Worm (Caenorhabditis elegans) whole organism, L4 larva: Measurements from ENCODE around the gene ttr-43.
A peak's percentile ranks its signal among the peaks of the same experiment; 100 is the strongest.

Experiments used
- F10B5.3 ChIP-seq: sonication (generic microtip); optimal IDR thresholded peaks from 2 replicates; lab custom pipeline; 2016; ENCODE audit warnings: mild to moderate bottlenecking, missing genetic modification characterization, missing compliant biosample characterization
- F37D6.2 ChIP-seq: sonication (generic microtip); optimal IDR thresholded peaks from 2 replicates; lab custom pipeline; 2016; ENCODE audit warnings: mild to moderate bottlenecking, missing genetic modification characterization, missing compliant biosample characterization
- F49E8.2 ChIP-seq: sonication (generic microtip); optimal IDR thresholded peaks from 2 replicates; lab custom pipeline; 2016; ENCODE audit warnings: missing compliant biosample characterization, mild to moderate bottlenecking, missing genetic modification characterization, borderline replicate concordance
- R02D3.7 ChIP-seq: fragments of 150-350 bp; sonication (generic microtip); optimal IDR thresholded peaks from 3 replicates; lab custom pipeline; 2014; ENCODE audit warnings: missing biosample characterization, missing genetic modification characterization
- T26A8.4 ChIP-seq: fragments of 200-800 bp; sonication (Bioruptor generic); IDR thresholded peaks from 2 replicates; pipeline ENCODE4 v1.3.6; 2022; ENCODE audit warnings: missing genetic modification characterization, missing compliant biosample characterization
- Y48G9A.11 ChIP-seq: fragments of 200-800 bp; sonication (Bioruptor generic); IDR thresholded peaks from 2 replicates; pipeline ENCODE4 v1.3.6; 2022; ENCODE audit warnings: missing genetic modification reagents, missing genetic modification characterization, missing compliant biosample characterization
- Y5F2A.4 ChIP-seq: fragments of 200-800 bp; sonication (Bioruptor generic); optimal IDR thresholded peaks from 2 replicates; lab custom pipeline; 2018; ENCODE audit warnings: mild to moderate bottlenecking, missing genetic modification characterization, missing compliant biosample characterization
- ZK337.2 ChIP-seq: fragments of 200-800 bp; sonication (Bioruptor generic); IDR thresholded peaks from 2 replicates; pipeline ENCODE4 v1.3.6; 2022; ENCODE audit warnings: missing genetic modification reagents, missing genetic modification characterization, missing compliant biosample characterization
- ZK546.5 ChIP-seq, 2 experiments: sonication (generic microtip); optimal IDR thresholded peaks; 2 replicates each; lab custom pipeline; 2017; ENCODE audit warnings: missing biosample characterization in 2 of 2, missing genetic modification characterization in 2 of 2
- arid-1 ChIP-seq: fragments of 200-800 bp; sonication (Bioruptor generic); conservative IDR thresholded peaks from 2 replicates; pipeline ENCODE4 v1.3.6; 2022; ENCODE audit warnings: missing genetic modification reagents, missing genetic modification characterization, missing compliant biosample characterization
- attf-4 ChIP-seq: sonication (generic microtip); optimal IDR thresholded peaks from 3 replicates; lab custom pipeline; 2017; ENCODE audit warnings: missing biosample characterization, missing genetic modification characterization
- ceh-28 ChIP-seq: fragments of 150-350 bp; optimal IDR thresholded peaks from 2 replicates; lab custom pipeline; 2014; ENCODE audit warnings: missing biosample characterization, missing genetic modification reagents, missing genetic modification characterization
- ceh-32 ChIP-seq: sonication (generic microtip); optimal IDR thresholded peaks from 2 replicates; lab custom pipeline; 2016; ENCODE audit warnings: mild to moderate bottlenecking, missing genetic modification characterization, missing compliant biosample characterization; ENCODE audit not compliant: poor library complexity
- ceh-82 ChIP-seq: sonication (generic microtip); optimal IDR thresholded peaks from 2 replicates; lab custom pipeline; 2017; ENCODE audit warnings: missing biosample characterization, missing genetic modification characterization
- ces-1 ChIP-seq: fragments of 150-350 bp; sonication (generic microtip); optimal IDR thresholded peaks from 4 replicates; lab custom pipeline; 2014; ENCODE audit warnings: missing biosample characterization, missing genetic modification reagents, missing genetic modification characterization
- cey-2 ChIP-seq: sonication (generic microtip); optimal IDR thresholded peaks from 3 replicates; lab custom pipeline; 2017; ENCODE audit warnings: missing genetic modification characterization, mild to moderate bottlenecking, missing compliant biosample characterization, antibody characterized with exemption, borderline replicate concordance; ENCODE audit not compliant: insufficient read depth
- ctbp-1 ChIP-seq: fragments of 200-800 bp; sonication (Bioruptor generic); IDR thresholded peaks from 2 replicates; pipeline ENCODE4 v1.3.6; 2022; ENCODE audit warnings: missing genetic modification reagents, missing genetic modification characterization, missing compliant biosample characterization
- daf-12 ChIP-seq: fragments of 150-350 bp; optimal IDR thresholded peaks from 2 replicates; lab custom pipeline; 2014; ENCODE audit warnings: missing biosample characterization, missing genetic modification reagents, missing genetic modification characterization
- daf-16 ChIP-seq, 3 experiments: sonication (generic microtip); optimal IDR thresholded peaks; 2 replicates each; lab custom pipeline; 2016 to 2017; ENCODE audit warnings: missing genetic modification characterization in 3 of 3, missing genetic modification reagents in 3 of 3, mild to moderate bottlenecking in 2 of 3, missing compliant biosample characterization in 2 of 3, missing biosample characterization in 1 of 3, moderate library complexity in 1 of 3
- dpl-1 ChIP-seq: fragments of 150-350 bp; optimal IDR thresholded peaks from 2 replicates; lab custom pipeline; 2014; ENCODE audit warnings: missing biosample characterization, missing genetic modification reagents, missing genetic modification characterization
- egl-27 ChIP-seq: sonication (generic microtip); optimal IDR thresholded peaks from 3 replicates; lab custom pipeline; 2017; ENCODE audit warnings: missing biosample characterization, missing genetic modification reagents, missing genetic modification characterization
- egl-43 ChIP-seq: fragments of 200-800 bp; sonication (Bioruptor generic); IDR thresholded peaks from 2 replicates; pipeline ENCODE4 v1.3.6; 2022; ENCODE audit warnings: missing genetic modification reagents, missing genetic modification characterization, missing compliant biosample characterization
- fkh-10 ChIP-seq: fragments of 150-350 bp; optimal IDR thresholded peaks from 2 replicates; lab custom pipeline; 2014; ENCODE audit warnings: missing biosample characterization, missing genetic modification reagents, missing genetic modification characterization
- fos-1 ChIP-seq: fragments of 150-350 bp; optimal IDR thresholded peaks from 2 replicates; lab custom pipeline; 2014; ENCODE audit warnings: missing biosample characterization, missing genetic modification characterization
- gei-8 ChIP-seq: fragments of 200-800 bp; sonication (Bioruptor generic); optimal IDR thresholded peaks from 2 replicates; lab custom pipeline; 2018; ENCODE audit warnings: mild to moderate bottlenecking, missing genetic modification characterization, missing compliant biosample characterization
- hif-1 ChIP-seq, 2 experiments: sonication (generic microtip); optimal IDR thresholded peaks; 2 replicates each; lab custom pipeline; 2016 to 2017; ENCODE audit warnings: missing compliant biosample characterization in 2 of 2, missing genetic modification characterization in 2 of 2, missing genetic modification reagents in 2 of 2, missing genotype in 2 of 2, mild to moderate bottlenecking in 1 of 2
- hlh-11 ChIP-seq: fragments of 200-800 bp; sonication (Bioruptor generic); optimal IDR thresholded peaks from 2 replicates; lab custom pipeline; 2018; ENCODE audit warnings: mild to moderate bottlenecking, missing genetic modification characterization, missing compliant biosample characterization
- jun-1 ChIP-seq: fragments of 150-350 bp; optimal IDR thresholded peaks from 2 replicates; lab custom pipeline; 2014; ENCODE audit warnings: missing biosample characterization, missing genetic modification reagents, missing genetic modification characterization
- lim-7 ChIP-seq: fragments of 200-800 bp; sonication (Bioruptor generic); IDR thresholded peaks from 2 replicates; pipeline ENCODE4 v1.3.6; 2022; ENCODE audit warnings: missing genetic modification characterization, missing compliant biosample characterization
- lin-1 ChIP-seq: fragments of 200-800 bp; sonication (Bioruptor generic); IDR thresholded peaks from 2 replicates; pipeline ENCODE4 v1.3.6; 2022; ENCODE audit warnings: missing genetic modification reagents, missing genetic modification characterization, missing compliant biosample characterization
- lin-13 ChIP-seq: fragments of 150-350 bp; optimal IDR thresholded peaks from 2 replicates; lab custom pipeline; 2014; ENCODE audit warnings: missing biosample characterization, missing genetic modification reagents, missing genetic modification characterization
- lsy-2 ChIP-seq, 2 experiments: fragments of 150-350 bp in 1 of 2; sonication (generic microtip) in 1 of 2; optimal IDR thresholded peaks; 2 replicates each; lab custom pipeline; 2014 to 2017; ENCODE audit warnings: missing biosample characterization in 2 of 2, missing genetic modification characterization in 2 of 2
- mdl-1 ChIP-seq, 2 experiments: fragments of 150-350 bp in 1 of 2; sonication (generic microtip) in 1 of 2; optimal IDR thresholded peaks; 2 replicates each; lab custom pipeline; 2014 to 2017; ENCODE audit warnings: missing biosample characterization in 2 of 2, missing genetic modification characterization in 2 of 2
- mdt-29 ChIP-seq: fragments of 200-800 bp; sonication (Bioruptor generic); IDR thresholded peaks from 2 replicates; pipeline ENCODE4 v1.3.6; 2022; ENCODE audit warnings: missing genetic modification reagents, missing genetic modification characterization, missing compliant biosample characterization
- mep-1 ChIP-seq: fragments of 150-350 bp; sonication (generic microtip); optimal IDR thresholded peaks from 3 replicates; lab custom pipeline; 2014; ENCODE audit warnings: missing biosample characterization, missing genetic modification characterization
- mes-2 ChIP-seq: sonication (generic microtip); optimal IDR thresholded peaks from 2 replicates; lab custom pipeline; 2016; ENCODE audit warnings: missing genotype, mild to moderate bottlenecking, missing genetic modification characterization, missing compliant biosample characterization; ENCODE audit not compliant: poor library complexity, severe bottlenecking
- nhr-237 ChIP-seq: sonication (generic microtip); optimal IDR thresholded peaks from 2 replicates; lab custom pipeline; 2017; ENCODE audit warnings: missing biosample characterization, missing genetic modification characterization
- nhr-25 ChIP-seq: sonication (generic microtip); optimal IDR thresholded peaks from 2 replicates; lab custom pipeline; 2017; ENCODE audit warnings: missing genetic modification characterization, mild to moderate bottlenecking, missing compliant biosample characterization, antibody characterized with exemption, moderate library complexity, borderline replicate concordance; ENCODE audit not compliant: insufficient read depth
- nhr-41 ChIP-seq: fragments of 200-800 bp; sonication (Bioruptor generic); IDR thresholded peaks from 2 replicates; pipeline ENCODE4 v1.3.6; 2022; ENCODE audit warnings: missing genetic modification reagents, missing genetic modification characterization, missing compliant biosample characterization
- nhr-42 ChIP-seq: fragments of 200-800 bp; sonication (Bioruptor generic); IDR thresholded peaks from 2 replicates; pipeline ENCODE4 v1.3.6; 2022; ENCODE audit warnings: missing genetic modification characterization, missing compliant biosample characterization
- nhr-77 ChIP-seq: fragments of 150-350 bp; optimal IDR thresholded peaks from 2 replicates; lab custom pipeline; 2014; ENCODE audit warnings: missing biosample characterization, missing genetic modification characterization
- php-3 ChIP-seq: fragments of 200-800 bp; sonication (Bioruptor generic); IDR thresholded peaks from 2 replicates; pipeline ENCODE4 v1.3.6; 2022; ENCODE audit warnings: missing genetic modification reagents, missing genetic modification characterization, missing compliant biosample characterization
- pqm-1 ChIP-seq: sonication (generic microtip); optimal IDR thresholded peaks from 2 replicates; lab custom pipeline; 2017; ENCODE audit warnings: missing biosample characterization, missing genetic modification characterization
- rbr-2 ChIP-seq: sonication (generic microtip); optimal IDR thresholded peaks from 2 replicates; lab custom pipeline; 2016; ENCODE audit warnings: missing genotype, missing genetic modification characterization, missing compliant biosample characterization
- spr-1 ChIP-seq: sonication (generic microtip); optimal IDR thresholded peaks from 2 replicates; lab custom pipeline; 2016; ENCODE audit warnings: mild to moderate bottlenecking, missing genetic modification characterization, missing compliant biosample characterization
- tag-97 ChIP-seq: fragments of 200-800 bp; sonication (Bioruptor generic); IDR thresholded peaks from 2 replicates; pipeline ENCODE4 v1.3.6; 2022; ENCODE audit warnings: missing genetic modification characterization, missing compliant biosample characterization
- unc-62 ChIP-seq, 3 experiments: fragments of 150-350 bp in 1 of 3; sonication (generic microtip); optimal IDR thresholded peaks in 2 of 3; peaks in 1 of 3; 1 replicate in 1 of 3; 2 replicates in 2 of 3; lab custom pipeline; 2014 to 2017; ENCODE audit warnings: missing biosample characterization in 3 of 3, missing genetic modification characterization in 3 of 3, missing genetic modification reagents in 3 of 3, missing genotype in 1 of 3
- zfp-2 ChIP-seq: sonication (generic microtip); optimal IDR thresholded peaks from 2 replicates; lab custom pipeline; 2016; ENCODE audit warnings: mild to moderate bottlenecking, missing genetic modification characterization, missing compliant biosample characterization
- zfp-3 ChIP-seq: fragments of 200-800 bp; sonication (Bioruptor generic); conservative IDR thresholded peaks from 2 replicates; pipeline ENCODE4 v1.3.6; 2022; ENCODE audit warnings: missing genetic modification reagents, missing genetic modification characterization, missing compliant biosample characterization

ttr-43 gene

DNA sequence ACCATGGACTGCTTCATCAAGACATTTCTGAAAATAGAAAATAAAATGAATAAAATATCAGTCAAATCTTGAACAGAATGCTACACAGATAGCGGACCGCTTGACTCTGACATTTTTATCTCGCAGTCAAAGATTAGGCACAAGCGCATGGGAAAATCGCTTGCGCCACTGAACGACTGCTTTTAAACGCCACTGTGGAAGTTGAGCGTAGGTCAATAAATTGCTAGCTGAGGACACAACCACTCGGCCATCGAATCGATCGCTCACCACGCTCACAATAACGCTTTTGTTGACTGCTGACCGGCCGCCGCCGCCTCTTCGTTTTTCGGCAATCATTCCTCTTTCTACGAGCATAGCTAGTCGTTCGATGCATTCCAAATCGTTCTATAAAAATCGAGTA lies 6.3 kb upstream of the ttr-43 start (continued):
- TF ChIP-seq spr-1 (tag; lab: Kevin White, UChicago): peak; percentile 61
- TF ChIP-seq ceh-28: no peak
- TF ChIP-seq Y5F2A.4: peak; percentile 7
- peak; percentile 33 for TF ChIP-seq gei-8 (GFP tag; lab: Kevin White, UChicago)
- TF ChIP-seq lim-7: peak; percentile 84
- TF ChIP-seq nhr-42 (GFP tag; lab: Robert Waterston, UW): no peak
- TF ChIP-seq nhr-25: peak; percentile 38
- peak; percentile 67; the same call in 1 of the 2 replicates for TF ChIP-seq T26A8.4 (GFP tag; lab: Robert Waterston, UW)
- TF ChIP-seq nhr-77 (tag; lab: Kevin White, UChicago): no peak
- TF ChIP-seq php-3 (GFP tag; lab: Robert Waterston, UW): no peak
- TF ChIP-seq fos-1 (tag; lab: Kevin White, UChicago): no peak
- TF ChIP-seq F10B5.3: peak; percentile 24
- peak; percentile 77 for TF ChIP-seq mes-2 (tag; lab: Kevin White, UChicago)
- no peak for TF ChIP-seq attf-4 (tag; lab: Kevin White, UChicago)
- 0 out of 2 replicates have a peak, but pooled peaks have one; percentile 40 for TF ChIP-seq nhr-41 (GFP tag; lab: Robert Waterston, UW)
- peak in 1 of 2 experiments; percentile 94 for TF ChIP-seq unc-62 (GFP tag; optimal IDR thresholded peaks at IDR 0.05 in 1 of 2; lab: Kevin White, UChicago)
- TF ChIP-seq unc-62 (tag; optimal IDR thresholded peaks at IDR 0.05; lab: Kevin White, UChicago): no peak
- no peak for TF ChIP-seq R02D3.7 (tag; lab: Kevin White, UChicago)
- no peak for TF ChIP-seq ces-1 (GFP tag; lab: Kevin White, UChicago)
- TF ChIP-seq lsy-2 (tag; optimal IDR thresholded peaks at IDR 0.05; lab: Kevin White, UChicago): peak in 1 of 2 experiments; percentile 42
- peak; percentile 49 for TF ChIP-seq mep-1
- TF ChIP-seq mdt-29 (GFP tag; lab: Robert Waterston, UW): no peak
- TF ChIP-seq zfp-2 (tag; lab: Kevin White, UChicago): no peak
- no peak for TF ChIP-seq ceh-32 (tag; lab: Kevin White, UChicago)
- TF ChIP-seq ZK546.5 (tag; optimal IDR thresholded peaks at IDR 0.05; lab: Kevin White, UChicago): no peak
- TF ChIP-seq rbr-2 (tag; lab: Kevin White, UChicago): peak; percentile 53
- TF ChIP-seq F49E8.2: peak; percentile 53
- TF ChIP-seq jun-1 (tag; lab: Kevin White, UChicago): no peak
- TF ChIP-seq arid-1 (GFP tag; lab: Robert Waterston, UW): no peak
- no peak for TF ChIP-seq pqm-1 (tag; lab: Kevin White, UChicago)
- TF ChIP-seq daf-16 (GFP tag; optimal IDR thresholded peaks at IDR 0.05; lab: Kevin White, UChicago): peak in 1 of 2 experiments; percentile 69
- TF ChIP-seq daf-16 (tag; optimal IDR thresholded peaks at IDR 0.05; lab: Kevin White, UChicago): peak; percentile 76
- TF ChIP-seq hif-1 (tag; optimal IDR thresholded peaks at IDR 0.05; lab: Kevin White, UChicago): no peak
- peak; percentile 86 for TF ChIP-seq egl-43
- no peak for TF ChIP-seq dpl-1
- TF ChIP-seq nhr-237 (tag; lab: Kevin White, UChicago): no peak
- no peak for TF ChIP-seq egl-27
- TF ChIP-seq F37D6.2 (tag; lab: Kevin White, UChicago): no peak
- no peak for TF ChIP-seq ceh-82 (tag; lab: Kevin White, UChicago)
- no peak for TF ChIP-seq tag-97
- TF ChIP-seq cey-2 (tag; lab: Kevin White, UChicago): no peak
- TF ChIP-seq lin-13 (GFP tag; lab: Kevin White, UChicago): peak; percentile 9
- peak in 1 of 2 experiments; percentile 24 for TF ChIP-seq mdl-1 (tag; optimal IDR thresholded peaks at IDR 0.05; lab: Kevin White, UChicago)
- TF ChIP-seq ctbp-1 (GFP tag; lab: Robert Waterston, UW): 0 out of 2 replicates have a peak, but pooled peaks have one; percentile 46
- TF ChIP-seq daf-12: no peak
- peak; percentile 80 for TF ChIP-seq Y48G9A.11 (GFP tag; lab: Robert Waterston, UW)
- peak; percentile 47 for TF ChIP-seq hlh-11
- no peak for TF ChIP-seq fkh-10
- no peak; the same call in 1 of the 2 replicates for TF ChIP-seq zfp-3 (GFP tag; lab: Robert Waterston, UW)
- peak; percentile 66; the same call in 1 of the 2 replicates for TF ChIP-seq lin-1 (GFP tag; lab: Robert Waterston, UW)
- TF ChIP-seq ZK337.2 (GFP tag; lab: Robert Waterston, UW): no peak
